Worm (Caenorhabditis elegans) whole organism, L4 larva: ENCODE results near the gene tmem-120.
A peak's percentile ranks its signal among the peaks of the same experiment; 100 is the strongest.

Experiments
- D1046.2 ChIP-seq: fragments of 200-800 bp; sonication (Bioruptor generic); IDR thresholded peaks from 2 replicates; pipeline ENCODE4 v1.3.6; 2022; ENCODE audit warnings: missing genetic modification characterization, missing compliant biosample characterization
- F10B5.3 ChIP-seq: sonication (generic microtip); optimal IDR thresholded peaks from 2 replicates; lab custom pipeline; 2016; ENCODE audit warnings: mild to moderate bottlenecking, missing genetic modification characterization, missing compliant biosample characterization
- F44E2.7 ChIP-seq: fragments of 200-800 bp; sonication (Bioruptor generic); IDR thresholded peaks from 2 replicates; pipeline ENCODE4 v2.1.2; 2022; ENCODE audit warnings: missing genetic modification characterization, missing compliant biosample characterization
- T20F7.1 ChIP-seq: fragments of 200-800 bp; sonication (Bioruptor generic); optimal IDR thresholded peaks from 2 replicates; lab custom pipeline; 2018; ENCODE audit warnings: mild to moderate bottlenecking, missing genetic modification characterization, missing compliant biosample characterization
- T26A8.4 ChIP-seq: fragments of 200-800 bp; sonication (Bioruptor generic); IDR thresholded peaks from 2 replicates; pipeline ENCODE4 v1.3.6; 2022; ENCODE audit warnings: missing genetic modification characterization, missing compliant biosample characterization
- Y5F2A.4 ChIP-seq: fragments of 200-800 bp; sonication (Bioruptor generic); optimal IDR thresholded peaks from 2 replicates; lab custom pipeline; 2018; ENCODE audit warnings: mild to moderate bottlenecking, missing genetic modification characterization, missing compliant biosample characterization
- ZK337.2 ChIP-seq: fragments of 200-800 bp; sonication (Bioruptor generic); IDR thresholded peaks from 2 replicates; pipeline ENCODE4 v1.3.6; 2022; ENCODE audit warnings: missing genetic modification reagents, missing genetic modification characterization, missing compliant biosample characterization
- aha-1 ChIP-seq: fragments of 150-350 bp; peaks from one replicate; lab custom pipeline; 2014; ENCODE audit warnings: missing biosample characterization, missing genetic modification characterization
- arid-1 ChIP-seq: fragments of 200-800 bp; sonication (Bioruptor generic); conservative IDR thresholded peaks from 2 replicates; pipeline ENCODE4 v1.3.6; 2022; ENCODE audit warnings: missing genetic modification reagents, missing genetic modification characterization, missing compliant biosample characterization
- attf-4 ChIP-seq: sonication (generic microtip); optimal IDR thresholded peaks from 3 replicates; lab custom pipeline; 2017; ENCODE audit warnings: missing biosample characterization, missing genetic modification characterization
- ceh-28 ChIP-seq: fragments of 150-350 bp; optimal IDR thresholded peaks from 2 replicates; lab custom pipeline; 2014; ENCODE audit warnings: missing biosample characterization, missing genetic modification reagents, missing genetic modification characterization
- ceh-62 ChIP-seq: sonication (generic microtip); optimal IDR thresholded peaks from 2 replicates; lab custom pipeline; 2017; ENCODE audit warnings: missing biosample characterization, missing genetic modification characterization
- ceh-82 ChIP-seq: sonication (generic microtip); optimal IDR thresholded peaks from 2 replicates; lab custom pipeline; 2017; ENCODE audit warnings: missing biosample characterization, missing genetic modification characterization
- daf-8 ChIP-seq: fragments of 200-800 bp; sonication (Bioruptor generic); IDR thresholded peaks from 2 replicates; pipeline ENCODE4 v1.3.6; 2022; ENCODE audit warnings: missing genetic modification characterization, missing compliant biosample characterization
- dmd-8 ChIP-seq: fragments of 200-800 bp; sonication (Bioruptor generic); IDR thresholded peaks from 2 replicates; pipeline ENCODE4 v1.3.6; 2022; ENCODE audit warnings: missing genetic modification characterization, missing compliant biosample characterization
- dpl-1 ChIP-seq: fragments of 150-350 bp; optimal IDR thresholded peaks from 2 replicates; lab custom pipeline; 2014; ENCODE audit warnings: missing biosample characterization, missing genetic modification reagents, missing genetic modification characterization
- fos-1 ChIP-seq: fragments of 150-350 bp; optimal IDR thresholded peaks from 2 replicates; lab custom pipeline; 2014; ENCODE audit warnings: missing biosample characterization, missing genetic modification characterization
- hif-1 ChIP-seq, 2 experiments: sonication (generic microtip); optimal IDR thresholded peaks; 2 replicates each; lab custom pipeline; 2016 to 2017; ENCODE audit warnings: missing compliant biosample characterization in 2 of 2, missing genetic modification characterization in 2 of 2, missing genetic modification reagents in 2 of 2, missing genotype in 2 of 2, mild to moderate bottlenecking in 1 of 2
- hlh-11 ChIP-seq: fragments of 200-800 bp; sonication (Bioruptor generic); optimal IDR thresholded peaks from 2 replicates; lab custom pipeline; 2018; ENCODE audit warnings: mild to moderate bottlenecking, missing genetic modification characterization, missing compliant biosample characterization
- hmg-1.1 ChIP-seq: fragments of 200-800 bp; sonication (Bioruptor generic); IDR thresholded peaks from 2 replicates; pipeline ENCODE4 v1.3.6; 2022; ENCODE audit warnings: missing genetic modification reagents, missing genetic modification characterization, missing compliant biosample characterization
- lin-1 ChIP-seq: fragments of 200-800 bp; sonication (Bioruptor generic); IDR thresholded peaks from 2 replicates; pipeline ENCODE4 v1.3.6; 2022; ENCODE audit warnings: missing genetic modification reagents, missing genetic modification characterization, missing compliant biosample characterization
- lin-29 ChIP-seq: fragments of 200-800 bp; sonication (Bioruptor generic); IDR thresholded peaks from 2 replicates; pipeline ENCODE4 v1.3.6; 2022; ENCODE audit warnings: missing genetic modification reagents, missing genetic modification characterization, missing compliant biosample characterization
- lin-38 ChIP-seq: fragments of 200-800 bp; sonication (Bioruptor generic); IDR thresholded peaks from 2 replicates; pipeline ENCODE4 v1.3.6; 2022; ENCODE audit warnings: missing genetic modification reagents, missing genetic modification characterization, missing compliant biosample characterization
- lin-39 ChIP-seq: fragments of 150-350 bp; optimal IDR thresholded peaks from 2 replicates; lab custom pipeline; 2014; ENCODE audit warnings: missing biosample characterization, missing genetic modification reagents, missing genetic modification characterization
- lir-3 ChIP-seq: sonication (generic microtip); optimal IDR thresholded peaks from 2 replicates; lab custom pipeline; 2016; ENCODE audit warnings: mild to moderate bottlenecking, missing genetic modification characterization, missing compliant biosample characterization
- lsy-2 ChIP-seq, 2 experiments: fragments of 150-350 bp in 1 of 2; sonication (generic microtip) in 1 of 2; optimal IDR thresholded peaks; 2 replicates each; lab custom pipeline; 2014 to 2017; ENCODE audit warnings: missing biosample characterization in 2 of 2, missing genetic modification characterization in 2 of 2
- madf-5 ChIP-seq, 2 experiments: fragments of 200-800 bp; sonication (Bioruptor generic); IDR thresholded peaks; 2 replicates each; pipeline ENCODE4 v1.3.6; 2022; ENCODE audit warnings: missing compliant biosample characterization in 2 of 2, missing genetic modification characterization in 2 of 2
- madf-9 ChIP-seq: fragments of 200-800 bp; sonication (Bioruptor generic); conservative IDR thresholded peaks from 2 replicates; pipeline ENCODE4 v1.3.6; 2022; ENCODE audit warnings: missing genetic modification reagents, missing genetic modification characterization, missing compliant biosample characterization
- mdl-1 ChIP-seq, 2 experiments: fragments of 150-350 bp in 1 of 2; sonication (generic microtip) in 1 of 2; optimal IDR thresholded peaks; 2 replicates each; lab custom pipeline; 2014 to 2017; ENCODE audit warnings: missing biosample characterization in 2 of 2, missing genetic modification characterization in 2 of 2
- mes-2 ChIP-seq: sonication (generic microtip); optimal IDR thresholded peaks from 2 replicates; lab custom pipeline; 2016; ENCODE audit warnings: missing genotype, mild to moderate bottlenecking, missing genetic modification characterization, missing compliant biosample characterization; ENCODE audit not compliant: poor library complexity, severe bottlenecking
- nhr-42 ChIP-seq: fragments of 200-800 bp; sonication (Bioruptor generic); IDR thresholded peaks from 2 replicates; pipeline ENCODE4 v1.3.6; 2022; ENCODE audit warnings: missing genetic modification characterization, missing compliant biosample characterization
- nhr-48 ChIP-seq: sonication (generic microtip); optimal IDR thresholded peaks from 2 replicates; lab custom pipeline; 2016; ENCODE audit warnings: mild to moderate bottlenecking, missing genetic modification characterization, missing compliant biosample characterization
- nhr-77 ChIP-seq: fragments of 150-350 bp; optimal IDR thresholded peaks from 2 replicates; lab custom pipeline; 2014; ENCODE audit warnings: missing biosample characterization, missing genetic modification characterization
- pha-4 ChIP-seq, 2 experiments: fragments of 150-350 bp in 1 of 2; fragments of 200-800 bp in 1 of 2; sonication (Bioruptor generic) in 1 of 2; IDR thresholded peaks in 1 of 2; optimal IDR thresholded peaks in 1 of 2; 2 replicates each; pipeline versions ENCODE4 v1.3.6 to Lab custom; 2014 to 2022; ENCODE audit warnings: missing genetic modification characterization in 2 of 2, missing genetic modification reagents in 2 of 2, missing biosample characterization in 1 of 2, missing compliant biosample characterization in 1 of 2
- saeg-2 ChIP-seq: fragments of 200-800 bp; sonication (Bioruptor generic); IDR thresholded peaks from 2 replicates; pipeline ENCODE4 v1.3.6; 2022; ENCODE audit warnings: missing genetic modification reagents, missing genetic modification characterization, missing compliant biosample characterization
- set-16 ChIP-seq: fragments of 200-800 bp; sonication (Bioruptor generic); IDR thresholded peaks from 2 replicates; pipeline ENCODE4 v1.3.6; 2022; ENCODE audit warnings: missing genetic modification reagents, missing genetic modification characterization, missing compliant biosample characterization
- skn-1 ChIP-seq: fragments of 150-350 bp; optimal IDR thresholded peaks from 2 replicates; lab custom pipeline; 2014; ENCODE audit warnings: missing biosample characterization, missing genetic modification characterization
- spr-3 ChIP-seq: fragments of 200-800 bp; sonication (Bioruptor generic); optimal IDR thresholded peaks from 2 replicates; lab custom pipeline; 2018; ENCODE audit warnings: mild to moderate bottlenecking, missing genetic modification characterization, missing compliant biosample characterization
- tra-1 ChIP-seq: fragments of 200-800 bp; sonication (Bioruptor generic); IDR thresholded peaks from 2 replicates; pipeline ENCODE4 v1.3.6; 2022; ENCODE audit warnings: missing genetic modification reagents, missing genetic modification characterization, missing compliant biosample characterization
- unc-62 ChIP-seq, 3 experiments: fragments of 150-350 bp in 1 of 3; sonication (generic microtip); optimal IDR thresholded peaks in 2 of 3; peaks in 1 of 3; 1 replicate in 1 of 3; 2 replicates in 2 of 3; lab custom pipeline; 2014 to 2017; ENCODE audit warnings: missing biosample characterization in 3 of 3, missing genetic modification characterization in 3 of 3, missing genetic modification reagents in 3 of 3, missing genotype in 1 of 3
- vab-7 ChIP-seq: fragments of 200-800 bp; sonication (Bioruptor generic); IDR thresholded peaks from 2 replicates; pipeline ENCODE4 v1.3.6; 2022; ENCODE audit warnings: missing genetic modification reagents, missing genetic modification characterization, missing compliant biosample characterization
- zag-1 ChIP-seq: fragments of 150-350 bp; optimal IDR thresholded peaks from 2 replicates; lab custom pipeline; 2014; ENCODE audit warnings: missing biosample characterization, missing genetic modification characterization

The tmem-120 gene

DNA sequence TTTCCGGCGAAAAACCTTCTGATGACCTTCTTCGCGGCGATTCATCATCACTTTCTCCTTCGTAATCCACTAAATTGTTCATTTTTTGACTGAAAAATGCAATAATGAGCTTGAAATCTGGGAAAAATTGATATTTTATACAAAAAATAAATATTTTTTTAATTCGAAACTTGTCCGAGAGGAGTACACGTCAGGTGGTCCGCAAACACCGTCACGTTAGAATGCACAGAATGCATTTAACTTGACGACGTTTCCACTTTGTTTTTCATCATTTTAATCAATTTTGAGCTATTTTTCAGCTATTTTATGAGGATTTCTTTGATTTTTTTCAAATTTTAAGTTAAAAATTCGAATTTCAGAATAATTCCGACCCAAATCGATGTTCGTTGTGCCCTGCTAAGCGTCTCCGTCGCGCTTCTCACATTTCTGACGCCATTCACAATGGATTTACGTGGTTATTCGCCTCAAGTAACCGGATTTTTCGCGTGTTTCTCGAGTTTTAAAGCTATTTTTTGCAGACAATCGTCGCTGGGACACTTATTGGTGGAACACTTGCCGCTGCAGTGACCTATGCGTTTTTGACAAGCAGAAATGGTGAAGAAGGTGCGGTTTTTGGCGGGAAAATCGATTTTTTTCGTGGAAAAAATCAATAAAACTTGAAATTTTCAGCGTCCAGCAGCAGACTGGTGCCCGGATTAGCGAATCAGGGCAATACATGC is 40.8 kb upstream of the tmem-120 start, which contains the start of the genes eelo-1 and Y67D2.2 (continued):
- TF ChIP-seq madf-9 (GFP tag; lab: Robert Waterston, UW), result no peak
- no peak for TF ChIP-seq ZK337.2 (GFP tag; lab: Robert Waterston, UW)
- no peak for TF ChIP-seq mdl-1 (tag; optimal IDR thresholded peaks at IDR 0.05; lab: Kevin White, UChicago)
- no peak for TF ChIP-seq tra-1 (GFP tag; lab: Robert Waterston, UW)
- TF ChIP-seq attf-4 (tag; lab: Kevin White, UChicago), result no peak
- TF ChIP-seq lin-29 (GFP tag; lab: Robert Waterston, UW), result no peak

DNA sequence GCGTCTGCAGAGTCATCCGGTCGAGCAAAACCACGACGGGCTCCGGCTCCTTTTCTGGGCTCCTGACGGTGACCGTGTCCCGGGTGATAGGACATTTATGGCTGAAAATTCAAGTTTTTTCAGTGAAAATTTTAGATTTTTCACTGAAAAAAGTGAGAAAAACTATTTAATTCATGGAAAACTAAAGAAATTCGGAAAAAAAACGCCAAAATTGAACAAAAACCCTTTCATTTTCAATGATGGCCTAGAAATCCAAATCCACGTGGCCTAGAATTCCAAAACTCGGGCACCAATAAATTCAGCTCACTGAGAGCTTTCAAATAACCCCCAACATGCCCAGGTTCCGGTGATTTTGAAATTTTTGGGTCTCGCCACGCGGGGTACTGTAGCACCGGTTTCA is 36.6 kb upstream of the tmem-120 start, which contains the start of gene ddx-35:
Gene ddx-35, minus strand, starts transcription at position 101 of the 400 bp plus-strand sequence.
- TF ChIP-seq madf-5 (GFP tag; IDR thresholded peaks at IDR 0.05; lab: Robert Waterston, UW), result no peak
- TF ChIP-seq lir-3 (tag; lab: Kevin White, UChicago), result no peak
- TF ChIP-seq T20F7.1, result no peak
- TF ChIP-seq lin-29 (GFP tag; lab: Robert Waterston, UW), result no peak
- no peak for TF ChIP-seq hlh-11
- TF ChIP-seq F10B5.3 (tag; lab: Kevin White, UChicago), result no peak
- no peak for TF ChIP-seq ceh-62 (tag; lab: Kevin White, UChicago)
- TF ChIP-seq set-16, result peak; percentile 37; the same call in 1 of the 2 replicates

DNA sequence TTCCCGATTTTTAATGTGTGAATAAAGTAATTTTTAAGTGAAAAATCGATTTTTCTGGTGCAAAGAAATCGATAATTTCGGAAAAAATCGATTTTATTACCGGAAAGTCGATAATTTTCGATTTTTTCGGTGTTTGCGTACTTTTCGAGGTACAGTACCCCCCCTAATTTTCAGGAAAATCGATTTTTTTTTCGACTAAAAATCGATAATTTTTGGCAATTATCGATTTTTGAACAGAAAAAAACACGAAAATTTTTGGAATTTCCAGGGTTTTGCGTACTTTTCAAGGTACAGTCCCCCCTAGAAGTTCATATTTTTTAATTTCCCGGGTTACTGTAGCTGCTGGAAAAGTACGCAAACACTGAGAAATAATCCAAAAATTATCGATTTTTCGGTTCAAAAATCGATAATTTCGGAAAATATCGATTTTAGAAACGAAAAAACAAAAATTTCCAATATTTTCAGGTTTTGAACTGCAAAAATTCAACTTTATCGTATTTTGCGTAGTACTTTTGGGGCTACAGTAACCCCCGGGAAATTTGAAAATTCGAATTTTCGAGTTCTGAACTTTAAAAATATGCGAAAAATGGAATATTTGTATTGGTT is 25.7 kb upstream of the tmem-120 start:
- TF ChIP-seq nhr-48 (no peak), aha-1 (tag; lab: Kevin White, UChicago) (peak; percentile 60), daf-8 (no peak), ceh-28 (tag; lab: Kevin White, UChicago) (peak; percentile 89), arid-1 (GFP tag; lab: Robert Waterston, UW) (no peak), tra-1 (GFP tag; lab: Robert Waterston, UW) (no peak)

DNA sequence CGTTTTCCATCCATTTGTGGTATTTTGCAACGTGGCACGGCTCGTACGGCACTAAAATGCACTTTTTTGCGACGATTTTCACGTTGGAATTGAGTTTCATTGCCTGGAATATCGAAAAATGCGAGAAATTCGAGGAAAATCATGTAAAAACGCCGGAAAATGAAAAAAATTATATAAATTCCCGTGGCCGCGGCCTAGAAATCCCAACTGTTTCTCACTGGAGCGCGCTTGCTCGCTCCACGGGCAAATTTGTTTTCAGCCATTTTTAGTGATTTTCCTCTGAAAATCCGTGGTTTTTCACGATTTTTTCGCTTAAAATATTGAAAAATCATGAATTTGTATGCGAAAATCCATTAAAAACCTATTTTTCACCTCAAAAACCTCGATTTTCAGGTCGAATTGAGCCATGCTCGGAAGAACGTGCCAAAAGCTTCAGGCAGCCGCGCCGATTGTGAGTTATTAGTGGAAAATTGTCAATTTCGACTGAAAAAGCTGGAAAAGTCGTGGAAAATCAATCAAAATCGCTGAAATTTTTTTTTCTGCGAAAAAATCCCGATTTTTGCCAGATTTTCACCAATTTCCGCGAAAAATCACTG is 22.4 kb upstream of the tmem-120 start, which contains the start of the genes Y67D2.5 and cisd-3.2:
Gene Y67D2.5, minus strand, starts transcription at position 145 of the 596 bp plus-strand sequence.
Gene cisd-3.2, plus strand, starts transcription at position 394 of the 596 bp plus-strand sequence.
- no peak for TF ChIP-seq arid-1 (GFP tag; lab: Robert Waterston, UW)
- TF ChIP-seq F44E2.7 (GFP tag; lab: Robert Waterston, UW), result no peak
- no peak for TF ChIP-seq skn-1
- TF ChIP-seq spr-3, result no peak
- TF ChIP-seq nhr-77, result no peak
- TF ChIP-seq nhr-42, result no peak
- peak in 1 of 2 experiments; percentile 86 for TF ChIP-seq unc-62 (GFP tag; optimal IDR thresholded peaks at IDR 0.05 in 1 of 2; lab: Kevin White, UChicago)
- no peak for TF ChIP-seq unc-62 (tag; optimal IDR thresholded peaks at IDR 0.05; lab: Kevin White, UChicago)
- no peak for TF ChIP-seq lin-39 (tag; lab: Kevin White, UChicago)
- TF ChIP-seq lsy-2 (tag; optimal IDR thresholded peaks at IDR 0.05; lab: Kevin White, UChicago), result peak in 1 of 2 experiments; percentile 37
- no peak for TF ChIP-seq zag-1 (tag; lab: Kevin White, UChicago)
- TF ChIP-seq lin-1 (GFP tag; lab: Robert Waterston, UW), result no peak
- TF ChIP-seq saeg-2 (GFP tag; lab: Robert Waterston, UW), result no peak
- TF ChIP-seq dpl-1 (GFP tag; lab: Kevin White, UChicago), result peak; percentile 40
- TF ChIP-seq hmg-1.1, result no peak
- TF ChIP-seq vab-7 (GFP tag; lab: Robert Waterston, UW), result no peak
- peak; percentile 92 for TF ChIP-seq lin-38 (GFP tag; lab: Robert Waterston, UW)
- no peak for TF ChIP-seq madf-9 (GFP tag; lab: Robert Waterston, UW)
- TF ChIP-seq ceh-82, result no peak
- no peak for TF ChIP-seq attf-4 (tag; lab: Kevin White, UChicago)
- TF ChIP-seq hif-1 (tag; optimal IDR thresholded peaks at IDR 0.05; lab: Kevin White, UChicago), result peak in 1 of 2 experiments; percentile 54
- no peak for TF ChIP-seq dmd-8 (GFP tag; lab: Robert Waterston, UW)
- no peak for TF ChIP-seq fos-1
- TF ChIP-seq T26A8.4 (GFP tag; lab: Robert Waterston, UW), result no peak
- TF ChIP-seq Y5F2A.4, result no peak
- TF ChIP-seq mes-2 (tag; lab: Kevin White, UChicago), result peak; percentile 92
- no peak for TF ChIP-seq pha-4 (GFP tag; IDR thresholded peaks at IDR 0.05; lab: Robert Waterston, UW)
- TF ChIP-seq pha-4 (tag; optimal IDR thresholded peaks at IDR 0.05; lab: Kevin White, UChicago), result no peak
- TF ChIP-seq D1046.2 (GFP tag; lab: Robert Waterston, UW), result no peak
